Worm (Caenorhabditis elegans): ENCODE data around the gene M163.11.

DNA sequence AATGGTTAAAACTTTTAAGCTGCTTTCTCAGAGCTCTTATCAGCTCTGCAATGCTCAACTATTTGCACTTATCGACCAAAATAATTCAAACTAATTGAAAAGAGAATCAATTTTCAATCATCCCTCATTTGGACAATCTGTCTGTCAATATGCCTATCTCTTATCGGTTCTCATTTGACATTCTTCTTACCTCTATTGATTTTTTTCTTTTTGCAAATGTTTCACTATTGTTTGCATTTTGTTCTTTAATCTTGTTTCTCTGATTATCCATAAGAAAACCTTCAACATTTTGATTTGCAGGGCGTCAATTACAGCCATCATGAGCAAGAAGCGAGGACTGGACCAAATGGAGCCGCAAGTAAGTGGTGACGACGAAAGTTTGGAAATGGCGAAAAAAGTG is 37.4 kb downstream of the M163.11 start, which contains the start of gene D1025.10:
- no peak for TF ChIP-seq unc-62 (GFP tag; optimal IDR thresholded peaks at IDR 0.05 in 1 of 2)
- TF ChIP-seq unc-62 (tag; optimal IDR thresholded peaks at IDR 0.05), result no peak
- no peak for TF ChIP-seq nhr-77 (tag; optimal IDR thresholded peaks at IDR 0.05)
- no peak for TF ChIP-seq ztf-11 (tag; optimal IDR thresholded peaks at IDR 0.05)
- TF ChIP-seq pqm-1 (tag; optimal IDR thresholded peaks at IDR 0.05), result no peak
- no peak for TF ChIP-seq F26F4.8 (GFP tag; conservative IDR thresholded peaks at IDR 0.05)
- TF ChIP-seq nhr-25 (tag; optimal IDR thresholded peaks at IDR 0.05; ENCODE audit: borderline replicate concordance, insufficient read depth), result no peak
- TF ChIP-seq lin-39 (tag; optimal IDR thresholded peaks at IDR 0.05), result no peak

Measured in whole organism, L4 larva.